Fruit fly (Drosophila melanogaster) whole organism, prepupa: Measurements from ENCODE around the gene SmydA-4.

ENCODE experiments used
- Blimp-1 ChIP-seq: fragments of 200-800 bp; sonication (Bioruptor generic); optimal IDR thresholded peaks from 3 replicates; lab custom pipeline; 2017; ENCODE audit warnings: missing biosample characterization, missing genetic modification characterization, mild to moderate bottlenecking, moderate library complexity, missing genetic modification reagents
- CG10631 ChIP-seq: fragments of 200-800 bp; sonication (Bioruptor generic); optimal IDR thresholded peaks from 2 replicates; lab custom pipeline; 2016; ENCODE audit warnings: missing biosample characterization, missing genetic modification characterization
- CG10669 ChIP-seq: fragments of 200-800 bp; sonication (Bioruptor generic); optimal IDR thresholded peaks from 3 replicates; lab custom pipeline; 2018; ENCODE audit warnings: missing biosample characterization, mild to moderate bottlenecking, missing genetic modification characterization, moderate library complexity
- CG11294 ChIP-seq: fragments of 200-800 bp; sonication (Bioruptor generic); IDR thresholded peaks from 2 replicates; pipeline ENCODE4 v1.3.6; 2022; ENCODE audit warnings: missing biosample characterization, missing genetic modification characterization
- CG11762 ChIP-seq: fragments of 200-800 bp; sonication (Bioruptor generic); optimal IDR thresholded peaks from 3 replicates; lab custom pipeline; 2016; ENCODE audit warnings: missing biosample characterization, missing genetic modification characterization; ENCODE audit not compliant: insufficient read depth
- CG11902 ChIP-seq: fragments of 200-800 bp; sonication (Bioruptor generic); optimal IDR thresholded peaks from 3 replicates; lab custom pipeline; 2016; ENCODE audit warnings: missing biosample characterization, missing genetic modification characterization
- CG15336 ChIP-seq: fragments of 200-800 bp; sonication (Bioruptor generic); IDR thresholded peaks from 2 replicates; pipeline ENCODE4 v1.3.6; 2022; ENCODE audit warnings: missing biosample characterization, missing genetic modification characterization
- CG1621 ChIP-seq: fragments of 200-800 bp; sonication (Bioruptor generic); optimal IDR thresholded peaks from 3 replicates; lab custom pipeline; 2018; ENCODE audit warnings: missing biosample characterization, mild to moderate bottlenecking, missing genetic modification characterization
- CG16779 ChIP-seq: fragments of 200-800 bp; sonication (Bioruptor generic); optimal IDR thresholded peaks from 3 replicates; lab custom pipeline; 2017; ENCODE audit warnings: missing biosample characterization, mild to moderate bottlenecking, missing genetic modification characterization
- CG3032 ChIP-seq: fragments of 200-800 bp; optimal IDR thresholded peaks from 2 replicates; lab custom pipeline; 2019; ENCODE audit warnings: missing biosample characterization, mild to moderate bottlenecking, missing genetic modification characterization, moderate library complexity
- CG31627 ChIP-seq: fragments of 200-800 bp; sonication (Bioruptor generic); optimal IDR thresholded peaks from 3 replicates; lab custom pipeline; 2016; ENCODE audit warnings: missing biosample characterization, missing genetic modification characterization
- CG32006 ChIP-seq: fragments of 200-800 bp; sonication (Bioruptor generic); optimal IDR thresholded peaks from 3 replicates; lab custom pipeline; 2017; ENCODE audit warnings: missing biosample characterization, mild to moderate bottlenecking, missing genetic modification characterization
- CG34406 ChIP-seq: fragments of 200-800 bp; sonication (Bioruptor generic); optimal IDR thresholded peaks from 3 replicates; lab custom pipeline; 2016; ENCODE audit warnings: missing biosample characterization, missing genetic modification characterization
- CG3919 ChIP-seq: fragments of 200-800 bp; sonication (Bioruptor generic); optimal IDR thresholded peaks from 3 replicates; lab custom pipeline; 2016; ENCODE audit warnings: missing biosample characterization, missing genetic modification characterization
- CG4318 ChIP-seq: fragments of 200-800 bp; sonication (Bioruptor generic); optimal IDR thresholded peaks from 3 replicates; lab custom pipeline; 2017; ENCODE audit warnings: missing biosample characterization, mild to moderate bottlenecking, missing genetic modification characterization
- CG6163 ChIP-seq: fragments of 200-800 bp; sonication (Bioruptor generic); IDR thresholded peaks from 3 replicates; pipeline ENCODE4 v1.3.6; 2022; ENCODE audit warnings: missing biosample characterization, missing genetic modification characterization
- CG6276 ChIP-seq: fragments of 200-800 bp; sonication (Bioruptor generic); optimal IDR thresholded peaks from 2 replicates; lab custom pipeline; 2017; ENCODE audit warnings: missing biosample characterization, mild to moderate bottlenecking, missing genetic modification characterization
- CG6792 ChIP-seq: fragments of 200-800 bp; sonication (Bioruptor generic); optimal IDR thresholded peaks from 3 replicates; lab custom pipeline; 2016; ENCODE audit warnings: missing biosample characterization, missing genetic modification characterization
- CG6808 ChIP-seq: fragments of 200-800 bp; sonication (Bioruptor generic); optimal IDR thresholded peaks from 3 replicates; lab custom pipeline; 2017; ENCODE audit warnings: missing biosample characterization, missing genetic modification characterization, mild to moderate bottlenecking, moderate library complexity, missing genetic modification reagents
- CG6854 ChIP-seq: fragments of 200-800 bp; sonication (Bioruptor generic); optimal IDR thresholded peaks from 2 replicates; lab custom pipeline; 2017; ENCODE audit warnings: missing biosample characterization, mild to moderate bottlenecking, missing genetic modification characterization
- CG8119 ChIP-seq: fragments of 200-800 bp; sonication (Bioruptor generic); IDR thresholded peaks from 3 replicates; pipeline ENCODE4 v1.3.6; 2022; ENCODE audit warnings: missing biosample characterization, missing genetic modification characterization
- CG8319 ChIP-seq: fragments of 200-800 bp; sonication (Bioruptor generic); optimal IDR thresholded peaks from 3 replicates; lab custom pipeline; 2016; ENCODE audit warnings: missing biosample characterization, missing genetic modification characterization
- CG8632 ChIP-seq: fragments of 200-800 bp; sonication (Bioruptor generic); optimal IDR thresholded peaks from 3 replicates; lab custom pipeline; 2016; ENCODE audit warnings: missing biosample characterization, missing genetic modification characterization
- CG9139 ChIP-seq: fragments of 200-800 bp; sonication (Bioruptor generic); optimal IDR thresholded peaks from 3 replicates; lab custom pipeline; 2017; ENCODE audit warnings: missing biosample characterization, mild to moderate bottlenecking, missing genetic modification characterization
- Eip75B ChIP-seq: fragments of 200-800 bp; sonication (Bioruptor generic); optimal IDR thresholded peaks from 3 replicates; lab custom pipeline; 2016; ENCODE audit warnings: missing biosample characterization, missing genetic modification characterization
- Eip78C ChIP-seq: fragments of 200-800 bp; sonication (Bioruptor generic); peaks from one replicate; lab custom pipeline; 2016; ENCODE audit warnings: missing biosample characterization, missing genetic modification characterization
- Ets21C ChIP-seq: fragments of 200-800 bp; sonication (Bioruptor generic); optimal IDR thresholded peaks from 3 replicates; lab custom pipeline; 2016; ENCODE audit warnings: missing biosample characterization, missing genetic modification characterization
- Ets96B ChIP-seq: fragments of 200-800 bp; optimal IDR thresholded peaks from 2 replicates; lab custom pipeline; 2019; ENCODE audit warnings: missing biosample characterization, mild to moderate bottlenecking, missing genetic modification characterization, moderate library complexity
- Gug ChIP-seq: fragments of 200-800 bp; sonication (Bioruptor generic); IDR thresholded peaks from 2 replicates; pipeline ENCODE4 v1.3.6; 2022; ENCODE audit warnings: missing biosample characterization, missing genetic modification characterization
- Hr38 ChIP-seq: sonication (Bioruptor generic); optimal IDR thresholded peaks from 2 replicates; lab custom pipeline; 2016; ENCODE audit warnings: missing biosample characterization, missing genetic modification characterization
- Hr4 ChIP-seq: fragments of 200-800 bp; sonication (Bioruptor generic); optimal IDR thresholded peaks from 3 replicates; lab custom pipeline; 2016; ENCODE audit warnings: missing biosample characterization, missing genetic modification characterization
- Lpt ChIP-seq: fragments of 200-800 bp; sonication (Bioruptor generic); optimal IDR thresholded peaks from 3 replicates; lab custom pipeline; 2016; ENCODE audit warnings: missing biosample characterization, missing genetic modification characterization
- Met ChIP-seq: fragments of 200-800 bp; sonication (Bioruptor generic); optimal IDR thresholded peaks from 3 replicates; lab custom pipeline; 2016; ENCODE audit warnings: missing biosample characterization, missing genetic modification characterization
- OdsH ChIP-seq: fragments of 200-800 bp; sonication (Bioruptor generic); optimal IDR thresholded peaks from 3 replicates; lab custom pipeline; 2016; ENCODE audit warnings: missing biosample characterization, missing genetic modification characterization
- Smox ChIP-seq: fragments of 200-800 bp; sonication (Bioruptor generic); optimal IDR thresholded peaks from 3 replicates; lab custom pipeline; 2016; ENCODE audit warnings: missing biosample characterization, missing genetic modification characterization
- Sox102F ChIP-seq: fragments of 200-800 bp; sonication (Bioruptor generic); optimal IDR thresholded peaks from 2 replicates; lab custom pipeline; 2016; ENCODE audit warnings: missing biosample characterization, mild to moderate bottlenecking, missing genetic modification characterization
- Sox14 ChIP-seq: fragments of 200-800 bp; sonication (Bioruptor generic); optimal IDR thresholded peaks from 3 replicates; lab custom pipeline; 2016; ENCODE audit warnings: missing biosample characterization, missing genetic modification characterization
- Sox15 ChIP-seq: fragments of 200-800 bp; sonication (Bioruptor generic); optimal IDR thresholded peaks from 3 replicates; lab custom pipeline; 2016; ENCODE audit warnings: missing biosample characterization, missing genetic modification characterization
- achi ChIP-seq: fragments of 200-800 bp; sonication (Bioruptor generic); optimal IDR thresholded peaks from 3 replicates; lab custom pipeline; 2016; ENCODE audit warnings: missing biosample characterization, missing genetic modification characterization
- acj6 ChIP-seq: fragments of 200-800 bp; sonication (Bioruptor generic); optimal IDR thresholded peaks from 3 replicates; lab custom pipeline; 2016; ENCODE audit warnings: missing biosample characterization, missing genetic modification characterization
- cyc ChIP-seq: fragments of 200-800 bp; sonication (Bioruptor generic); optimal IDR thresholded peaks from 3 replicates; lab custom pipeline; 2016; ENCODE audit warnings: missing biosample characterization, missing genetic modification characterization
- dac ChIP-seq: fragments of 200-800 bp; sonication (Bioruptor generic); optimal IDR thresholded peaks from 2 replicates; lab custom pipeline; 2017; ENCODE audit warnings: missing biosample characterization, mild to moderate bottlenecking, missing genetic modification characterization
- eg ChIP-seq: fragments of 200-800 bp; sonication (Bioruptor generic); IDR thresholded peaks from 3 replicates; pipeline ENCODE4 v1.3.6; 2022; ENCODE audit warnings: missing biosample characterization, missing genetic modification characterization
- fd85E ChIP-seq: fragments of 200-800 bp; sonication (Bioruptor generic); optimal IDR thresholded peaks from 3 replicates; lab custom pipeline; 2016; ENCODE audit warnings: missing biosample characterization, missing genetic modification characterization
- fkh ChIP-seq: fragments of 200-800 bp; sonication (Bioruptor generic); optimal IDR thresholded peaks from 3 replicates; lab custom pipeline; 2017; ENCODE audit warnings: missing biosample characterization, mild to moderate bottlenecking, missing genetic modification characterization, moderate library complexity
- lz ChIP-seq: fragments of 200-800 bp; sonication (Bioruptor generic); optimal IDR thresholded peaks from 3 replicates; lab custom pipeline; 2016; ENCODE audit warnings: missing biosample characterization, missing genetic modification characterization
- net ChIP-seq: fragments of 200-800 bp; sonication (Bioruptor generic); optimal IDR thresholded peaks from 3 replicates; lab custom pipeline; 2016; ENCODE audit warnings: missing biosample characterization, missing genetic modification characterization
- pdm3 ChIP-seq: fragments of 200-800 bp; sonication (Bioruptor generic); optimal IDR thresholded peaks from 3 replicates; lab custom pipeline; 2016; ENCODE audit warnings: missing biosample characterization, missing genetic modification characterization
- spab ChIP-seq: fragments of 200-800 bp; sonication (Bioruptor generic); optimal IDR thresholded peaks from 2 replicates; lab custom pipeline; 2017; ENCODE audit warnings: missing biosample characterization, mild to moderate bottlenecking, missing genetic modification characterization, missing genetic modification reagents
- ss ChIP-seq, 2 experiments: fragments of 200-800 bp; sonication (Bioruptor generic); optimal IDR thresholded peaks; 2 replicates in 1 of 2; 3 replicates in 1 of 2; lab custom pipeline; 2017 to 2018; ENCODE audit warnings: mild to moderate bottlenecking in 2 of 2, missing biosample characterization in 2 of 2, missing genetic modification characterization in 2 of 2, moderate library complexity in 1 of 2
- svp ChIP-seq: fragments of 200-800 bp; sonication (Bioruptor generic); peaks from one replicate; lab custom pipeline; 2016; ENCODE audit warnings: missing biosample characterization, missing genetic modification characterization
- topi ChIP-seq: fragments of 200-800 bp; sonication (Bioruptor generic); optimal IDR thresholded peaks from 3 replicates; lab custom pipeline; 2016; ENCODE audit warnings: missing biosample characterization, missing genetic modification characterization
- vri ChIP-seq: fragments of 200-800 bp; sonication (Bioruptor generic); optimal IDR thresholded peaks from 3 replicates; lab custom pipeline; 2016; ENCODE audit warnings: missing biosample characterization, mild to moderate bottlenecking, missing genetic modification characterization

Gene SmydA-4

DNA sequence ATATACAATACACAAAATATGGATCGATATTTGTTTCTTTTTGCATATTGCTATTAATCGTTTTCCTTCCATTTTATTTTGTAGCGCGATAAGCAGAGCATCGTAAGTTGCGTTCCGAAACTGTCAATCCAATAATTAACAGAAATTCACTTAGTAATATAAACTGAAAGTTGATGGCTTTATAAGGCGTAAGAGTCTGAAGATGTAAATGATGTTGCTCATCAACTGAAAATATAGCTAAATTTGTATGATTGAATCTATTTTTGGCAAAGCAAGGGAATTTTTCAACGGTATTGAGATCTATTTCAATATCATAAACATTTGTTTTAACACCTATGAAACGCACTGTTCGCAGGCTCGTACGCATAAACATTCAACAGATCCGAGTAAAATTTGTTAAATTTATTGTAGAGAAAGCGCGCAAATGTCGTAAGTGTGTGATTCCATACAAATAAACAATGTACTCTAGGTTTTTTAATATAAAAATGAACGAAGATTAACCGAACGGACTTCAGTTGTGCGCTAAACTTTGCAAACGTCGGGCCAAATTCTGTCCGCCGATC, 44.3 kb downstream of the SmydA-4 start, which contains the start of gene Vago:
Gene Vago (plus strand): TSS at position 513 of the 563 bp plus-strand sequence.
- peak; percentile 12 for TF ChIP-seq CG10669
- TF ChIP-seq Met (GFP tag; lab: Kevin White, UChicago), result peak; percentile 38
- no peak for TF ChIP-seq CG3032 (tag; lab: Kevin White, UChicago)
- no peak for TF ChIP-seq acj6
- peak; percentile 7 for TF ChIP-seq Smox (GFP tag; lab: Kevin White, UChicago)
- TF ChIP-seq CG15336, result no peak
- no peak for TF ChIP-seq CG6163 (GFP tag; lab: Robert Waterston, UW)
- TF ChIP-seq eg, result no peak
- no peak for TF ChIP-seq CG4318 (GFP tag; lab: Kevin White, UChicago)
- no peak for TF ChIP-seq Ets21C (GFP tag; lab: Kevin White, UChicago)
- peak; percentile 61 for TF ChIP-seq svp (GFP tag; lab: Kevin White, UChicago)
- TF ChIP-seq lz (GFP tag; lab: Kevin White, UChicago), result peak; percentile 16
- no peak for TF ChIP-seq fd85E
- TF ChIP-seq net (GFP tag; lab: Kevin White, UChicago), result no peak
- no peak for TF ChIP-seq Ets96B (tag; lab: Kevin White, UChicago)
- no peak for TF ChIP-seq CG8319 (GFP tag; lab: Kevin White, UChicago)
- no peak for TF ChIP-seq CG10631
- no peak for TF ChIP-seq CG1621
- TF ChIP-seq cyc, result peak; percentile 8
- peak; percentile 35 for TF ChIP-seq topi (GFP tag; lab: Kevin White, UChicago)
- TF ChIP-seq CG11294 (GFP tag; lab: Robert Waterston, UW), result no peak
- no peak for TF ChIP-seq CG34406 (GFP tag; lab: Kevin White, UChicago)
- TF ChIP-seq CG6854, result no peak
- TF ChIP-seq CG3919, result no peak
- no peak for TF ChIP-seq CG31627 (GFP tag; lab: Kevin White, UChicago)
- no peak for TF ChIP-seq OdsH (GFP tag; lab: Kevin White, UChicago)
- TF ChIP-seq CG8119 (GFP tag; lab: Robert Waterston, UW), result no peak
- TF ChIP-seq Eip78C, result peak; percentile 47
- no peak for TF ChIP-seq Lpt (GFP tag; lab: Kevin White, UChicago)
- peak; percentile 2 for TF ChIP-seq Eip75B (GFP tag; lab: Kevin White, UChicago)
- TF ChIP-seq ss (GFP tag; optimal IDR thresholded peaks at IDR 0.05; lab: Kevin White, UChicago), result no peak
- TF ChIP-seq fkh, result no peak
- TF ChIP-seq Sox14 (GFP tag; lab: Kevin White, UChicago), result no peak
- TF ChIP-seq Gug (GFP tag; lab: Robert Waterston, UW), result no peak
- TF ChIP-seq vri, result no peak
- peak; percentile 21 for TF ChIP-seq CG6276
- TF ChIP-seq CG11762, result no peak
- TF ChIP-seq Hr4 (GFP tag; lab: Kevin White, UChicago), result peak; percentile 31
- TF ChIP-seq achi (GFP tag; lab: Kevin White, UChicago), result no peak
- TF ChIP-seq CG6808 (GFP tag; lab: Kevin White, UChicago), result peak; percentile 2
- no peak for TF ChIP-seq Hr38 (GFP tag; lab: Kevin White, UChicago)
- TF ChIP-seq CG16779 (tag; lab: Kevin White, UChicago), result no peak
- TF ChIP-seq dac (GFP tag; lab: Kevin White, UChicago), result no peak
- TF ChIP-seq pdm3 (GFP tag; lab: Kevin White, UChicago), result peak; percentile 15
- TF ChIP-seq Sox102F (GFP tag; lab: Kevin White, UChicago), result peak; percentile 40
- no peak for TF ChIP-seq spab (GFP tag; lab: Kevin White, UChicago)
- no peak for TF ChIP-seq CG6792 (GFP tag; lab: Kevin White, UChicago)
- no peak for TF ChIP-seq CG9139
- TF ChIP-seq CG11902 (GFP tag; lab: Kevin White, UChicago), result no peak
- TF ChIP-seq Blimp-1, result no peak
- no peak for TF ChIP-seq CG8632
- no peak for TF ChIP-seq Sox15 (GFP tag; lab: Kevin White, UChicago)
- peak; percentile 47 for TF ChIP-seq CG32006
